Worm (Caenorhabditis elegans) whole organism, L4 larva: ENCODE results near the gene srz-67.

ENCODE experiments used
- T26A8.4 ChIP-seq: fragments of 200-800 bp; sonication (Bioruptor generic); IDR thresholded peaks from 2 replicates; pipeline ENCODE4 v1.3.6; 2022; ENCODE audit warnings: missing genetic modification characterization, missing compliant biosample characterization
- ceh-44 ChIP-seq: fragments of 200-800 bp; sonication (Bioruptor generic); IDR thresholded peaks from 2 replicates; pipeline ENCODE4 v1.3.6; 2022; ENCODE audit warnings: missing genetic modification reagents, missing genetic modification characterization, missing compliant biosample characterization
- dve-1 ChIP-seq: sonication (generic microtip); optimal IDR thresholded peaks from 2 replicates; lab custom pipeline; 2017; ENCODE audit warnings: antibody characterized with exemption, mild to moderate bottlenecking, missing genetic modification characterization, missing compliant biosample characterization; ENCODE audit not compliant: insufficient read depth
- mep-1 ChIP-seq: fragments of 150-350 bp; sonication (generic microtip); optimal IDR thresholded peaks from 3 replicates; lab custom pipeline; 2014; ENCODE audit warnings: missing biosample characterization, missing genetic modification characterization
- nhr-6 ChIP-seq: fragments of 150-350 bp; optimal IDR thresholded peaks from 2 replicates; lab custom pipeline; 2014; ENCODE audit warnings: missing biosample characterization, missing genetic modification characterization
- tra-1 ChIP-seq: fragments of 200-800 bp; sonication (Bioruptor generic); IDR thresholded peaks from 2 replicates; pipeline ENCODE4 v1.3.6; 2022; ENCODE audit warnings: missing genetic modification reagents, missing genetic modification characterization, missing compliant biosample characterization
- unc-62 ChIP-seq, 3 experiments: fragments of 150-350 bp in 1 of 3; sonication (generic microtip); optimal IDR thresholded peaks in 2 of 3; peaks in 1 of 3; 1 replicate in 1 of 3; 2 replicates in 2 of 3; lab custom pipeline; 2014 to 2017; ENCODE audit warnings: missing biosample characterization in 3 of 3, missing genetic modification characterization in 3 of 3, missing genetic modification reagents in 3 of 3, missing genotype in 1 of 3

ce11 chrII:3284558-3284957, 47.6 kb upstream of the srz-67 start, which contains the start of gene scl-15:
- TF ChIP-seq unc-62 (GFP tag; optimal IDR thresholded peaks at IDR 0.05 in 1 of 2; lab: Kevin White, UChicago) (no peak), unc-62 (tag; optimal IDR thresholded peaks at IDR 0.05; lab: Kevin White, UChicago) (no peak), dve-1 (tag; lab: Kevin White, UChicago) (no peak), nhr-6 (no peak), T26A8.4 (no peak), tra-1 (GFP tag; lab: Robert Waterston, UW) (no peak), ceh-44 (GFP tag; lab: Robert Waterston, UW) (no peak), mep-1 (tag; lab: Kevin White, UChicago) (no peak)
